Worm (Caenorhabditis elegans): ENCODE data around the gene timm-17B.1.
"Not testable (repeated sequence)": the region's sequence is repeated elsewhere in the genome, so short reads cannot be mapped to it uniquely, and the experiment has no call there.

- not testable (repeated sequence) for TF ChIP-seq mep-1 (tag; optimal IDR thresholded peaks at IDR 0.05); swsn-7 (tag; optimal IDR thresholded peaks at IDR 0.05); lin-13 (GFP tag; optimal IDR thresholded peaks at IDR 0.05); ets-5 (GFP tag; IDR thresholded peaks at IDR 0.05); unc-62 (GFP tag; optimal IDR thresholded peaks at IDR 0.05); pag-3 (tag; optimal IDR thresholded peaks at IDR 0.05; ENCODE audit: borderline replicate concordance, insufficient read depth); fkh-10 (GFP tag; optimal IDR thresholded peaks at IDR 0.05)
- peak in 1 of 2 experiments; percentile 38 for TF ChIP-seq lsy-2 (tag; optimal IDR thresholded peaks at IDR 0.05)
Observed at ce11 chrIV:4715785-4716184, 29.5 kb downstream of the timm-17B.1 start, which contains the start of gene miro-1.
